Fruit fly (Drosophila melanogaster) whole organism, pupa: ENCODE results near the gene CG9259.
A peak's percentile ranks its signal among the peaks of the same experiment; 100 is the strongest.

Source experiments
- CG10348 ChIP-seq: fragments of 200-800 bp; sonication (Bioruptor generic); IDR thresholded peaks from 2 replicates; pipeline ENCODE4 v1.3.6; 2022; ENCODE audit warnings: missing biosample characterization, missing genetic modification characterization
- CG12605 ChIP-seq: fragments of 200-800 bp; sonication (Bioruptor generic); IDR thresholded peaks from 2 replicates; pipeline ENCODE4 v1.3.6; 2022; ENCODE audit warnings: missing biosample characterization, missing genetic modification characterization
- CG13204 ChIP-seq: fragments of 200-800 bp; sonication (Bioruptor generic); optimal IDR thresholded peaks from 2 replicates; lab custom pipeline; 2018; ENCODE audit warnings: missing biosample characterization, mild to moderate bottlenecking, missing genetic modification characterization, moderate library complexity
- CG14655 ChIP-seq: fragments of 200-800 bp; sonication (Bioruptor generic); optimal IDR thresholded peaks from 3 replicates; lab custom pipeline; 2017; ENCODE audit warnings: mild to moderate bottlenecking, missing biosample characterization, missing genetic modification reagents, missing genetic modification characterization
- CG15710 ChIP-seq: fragments of 200-800 bp; sonication (Bioruptor generic); optimal IDR thresholded peaks from 2 replicates; lab custom pipeline; 2018; ENCODE audit warnings: missing biosample characterization, mild to moderate bottlenecking, missing genetic modification characterization, moderate library complexity
- CG17806 ChIP-seq: fragments of 200-800 bp; sonication (Bioruptor generic); optimal IDR thresholded peaks from 2 replicates; lab custom pipeline; 2018; ENCODE audit warnings: missing biosample characterization, mild to moderate bottlenecking, missing genetic modification characterization, moderate library complexity
- CG32121 ChIP-seq: fragments of 200-800 bp; sonication (Bioruptor generic); IDR thresholded peaks from 2 replicates; pipeline ENCODE4 v1.3.6; 2022; ENCODE audit warnings: missing biosample characterization, missing genetic modification characterization
- CG34367 ChIP-seq: fragments of 200-800 bp; sonication (Bioruptor generic); optimal IDR thresholded peaks from 2 replicates; lab custom pipeline; 2018; ENCODE audit warnings: missing biosample characterization, mild to moderate bottlenecking, missing genetic modification characterization
- CG4496 ChIP-seq: fragments of 200-800 bp; sonication (Bioruptor generic); IDR thresholded peaks from 3 replicates; pipeline ENCODE4 v1.3.6; 2022; ENCODE audit warnings: missing biosample characterization, missing genetic modification characterization
- CG8159 ChIP-seq: fragments of 200-800 bp; sonication (Bioruptor generic); optimal IDR thresholded peaks from 3 replicates; lab custom pipeline; 2018; ENCODE audit warnings: missing biosample characterization, mild to moderate bottlenecking, missing genetic modification characterization, moderate library complexity
- CG8301 ChIP-seq: fragments of 200-800 bp; sonication (Bioruptor generic); optimal IDR thresholded peaks from 2 replicates; lab custom pipeline; 2018; ENCODE audit warnings: missing biosample characterization, mild to moderate bottlenecking, missing genetic modification characterization
- CG9948 ChIP-seq: fragments of 200-800 bp; sonication (Bioruptor generic); optimal IDR thresholded peaks from 2 replicates; lab custom pipeline; 2018; ENCODE audit warnings: missing biosample characterization, mild to moderate bottlenecking, missing genetic modification characterization, moderate library complexity
- D1 ChIP-seq: fragments of 200-800 bp; sonication (Bioruptor generic); optimal IDR thresholded peaks from 2 replicates; lab custom pipeline; 2018; ENCODE audit warnings: missing biosample characterization, mild to moderate bottlenecking, missing genetic modification characterization, moderate library complexity
- EcR ChIP-seq: fragments of 200-800 bp; sonication (Bioruptor generic); optimal IDR thresholded peaks from 3 replicates; lab custom pipeline; 2019; ENCODE audit warnings: missing biosample characterization, missing genetic modification characterization, mild to moderate bottlenecking, moderate library complexity, missing genetic modification reagents
- Ets98B ChIP-seq: fragments of 200-800 bp; sonication (Bioruptor generic); IDR thresholded peaks from 2 replicates; pipeline ENCODE4 v1.3.6; 2022; ENCODE audit warnings: missing biosample characterization, missing genetic modification characterization
- Pif1A ChIP-seq: fragments of 200-800 bp; sonication (Bioruptor generic); optimal IDR thresholded peaks from 3 replicates; lab custom pipeline; 2016; ENCODE audit warnings: missing biosample characterization, missing genetic modification characterization
- Pif1B ChIP-seq: fragments of 200-800 bp; sonication (Bioruptor generic); optimal IDR thresholded peaks from 3 replicates; lab custom pipeline; 2016; ENCODE audit warnings: missing biosample characterization, missing genetic modification characterization
- Snoo ChIP-seq: fragments of 200-800 bp; sonication (Bioruptor generic); optimal IDR thresholded peaks from 3 replicates; lab custom pipeline; 2017; ENCODE audit warnings: missing biosample characterization, mild to moderate bottlenecking, missing genetic modification characterization, inconsistent platforms
- fd96Ca ChIP-seq: fragments of 200-800 bp; sonication (Bioruptor generic); IDR thresholded peaks from 3 replicates; pipeline ENCODE4 v1.3.6; 2022; ENCODE audit warnings: missing biosample characterization, missing genetic modification characterization
- gl ChIP-seq: fragments of 200-800 bp; sonication (Bioruptor generic); optimal IDR thresholded peaks from 2 replicates; lab custom pipeline; 2018; ENCODE audit warnings: missing biosample characterization, mild to moderate bottlenecking, missing genetic modification characterization
- rn ChIP-seq: fragments of 200-800 bp; sonication (Bioruptor generic); IDR thresholded peaks from 2 replicates; pipeline ENCODE4 v1.3.6; 2022; ENCODE audit warnings: missing biosample characterization, missing genetic modification characterization

The CG9259 gene

dm6 chr2L:21061591-21061990 lies 27.6 kb upstream of the CG9259 start:
- no peak for TF ChIP-seq CG32121 (GFP tag; lab: Robert Waterston, UW)
- TF ChIP-seq gl (tag; lab: Kevin White, UChicago) = no peak
- TF ChIP-seq CG34367 (tag; lab: Kevin White, UChicago) = no peak
- no peak for TF ChIP-seq Ets98B (GFP tag; lab: Robert Waterston, UW)
- no peak for TF ChIP-seq rn (GFP tag; lab: Robert Waterston, UW)
- peak; percentile 35 for TF ChIP-seq EcR (GFP tag; lab: Kevin White, UChicago)
- TF ChIP-seq Pif1B = no peak
- no peak for TF ChIP-seq CG14655 (GFP tag; lab: Kevin White, UChicago)
- TF ChIP-seq CG17806 (tag; lab: Kevin White, UChicago) = no peak
- TF ChIP-seq Pif1A (GFP tag; lab: Kevin White, UChicago) = no peak
- TF ChIP-seq fd96Ca (GFP tag; lab: Robert Waterston, UW) = 0 out of 3 replicates have a peak, but pooled peaks have one; percentile 30

dm6 chr2L:21062611-21063010 lies 26.6 kb upstream of the CG9259 start:
- TF ChIP-seq CG4496 (GFP tag; lab: Robert Waterston, UW) = no peak
- no peak for TF ChIP-seq CG14655 (GFP tag; lab: Kevin White, UChicago)
- no peak for TF ChIP-seq CG10348
- no peak for TF ChIP-seq fd96Ca (GFP tag; lab: Robert Waterston, UW)
- TF ChIP-seq CG34367 (tag; lab: Kevin White, UChicago) = no peak
- TF ChIP-seq CG8159 (tag; lab: Kevin White, UChicago) = no peak
- TF ChIP-seq EcR (GFP tag; lab: Kevin White, UChicago) = no peak
- no peak for TF ChIP-seq CG12605 (GFP tag; lab: Robert Waterston, UW)
- TF ChIP-seq CG17806 (tag; lab: Kevin White, UChicago) = no peak
- no peak for TF ChIP-seq D1
- no peak for TF ChIP-seq Ets98B (GFP tag; lab: Robert Waterston, UW)
- TF ChIP-seq CG15710 (tag; lab: Kevin White, UChicago) = no peak
- TF ChIP-seq, all 21 proteins: peak for 0

- peak; percentile 46; the same call in 1 of the 2 replicates for TF ChIP-seq Ets98B (GFP tag; lab: Robert Waterston, UW)
- peak; percentile 34; the same call in 1 of the 2 replicates for TF ChIP-seq CG10348
- TF ChIP-seq CG14655 (GFP tag; lab: Kevin White, UChicago) = peak; percentile 44
- peak; percentile 84 for TF ChIP-seq fd96Ca (GFP tag; lab: Robert Waterston, UW)
- TF ChIP-seq CG4496 (GFP tag; lab: Robert Waterston, UW) = peak; percentile 69
- TF ChIP-seq CG32121 (GFP tag; lab: Robert Waterston, UW) = peak; percentile 52; the same call in 1 of the 2 replicates
- TF ChIP-seq Pif1B = no peak
- TF ChIP-seq CG13204 (GFP tag; lab: Kevin White, UChicago) = no peak
- no peak for TF ChIP-seq gl (tag; lab: Kevin White, UChicago)
- TF ChIP-seq CG8301 (tag; lab: Kevin White, UChicago) = peak; percentile 49
- TF ChIP-seq Pif1A (GFP tag; lab: Kevin White, UChicago) = peak; percentile 4
Observed at dm6 chr2L:21065889-21066288, 23.3 kb upstream of the CG9259 start.

DNA sequence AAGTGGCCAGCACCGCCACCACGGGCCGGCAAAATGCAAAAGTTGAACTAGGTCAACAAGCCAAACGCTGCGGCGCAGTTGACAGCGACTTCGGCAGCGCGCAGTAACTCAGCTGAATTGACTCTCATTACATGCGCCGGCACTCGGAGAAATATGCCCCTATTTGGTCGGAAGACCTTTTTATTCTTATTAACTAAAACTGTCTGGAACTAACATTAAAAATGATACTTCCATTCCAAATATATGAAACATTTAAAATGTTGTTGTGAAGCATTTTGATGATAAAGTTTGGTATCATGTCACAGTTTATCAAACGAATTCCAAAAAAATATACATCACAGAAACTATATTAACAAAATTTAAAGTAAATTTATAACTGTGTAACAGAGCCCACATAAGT lies 22.0 kb upstream of the CG9259 start:
- TF ChIP-seq EcR (GFP tag; lab: Kevin White, UChicago) (no peak), CG8301 (tag; lab: Kevin White, UChicago) (peak; percentile 44), rn (GFP tag; lab: Robert Waterston, UW) (no peak), fd96Ca (GFP tag; lab: Robert Waterston, UW) (no peak), CG17806 (tag; lab: Kevin White, UChicago) (no peak), CG10348 (no peak), CG9948 (tag; lab: Kevin White, UChicago) (no peak), CG32121 (GFP tag; lab: Robert Waterston, UW) (no peak; the same call in none of the 2 replicates), CG12605 (GFP tag; lab: Robert Waterston, UW) (no peak), Ets98B (GFP tag; lab: Robert Waterston, UW) (peak; percentile 35; the same call in 1 of the 2 replicates), Pif1B (no peak), CG4496 (GFP tag; lab: Robert Waterston, UW) (peak; percentile 37; the same call in 1 of the 3 replicates), Pif1A (GFP tag; lab: Kevin White, UChicago) (peak; percentile 10), gl (tag; lab: Kevin White, UChicago) (no peak), CG13204 (GFP tag; lab: Kevin White, UChicago) (no peak), CG14655 (GFP tag; lab: Kevin White, UChicago) (no peak)

dm6 chr2L:21069776-21070175 lies 19.4 kb upstream of the CG9259 start:
- no peak for TF ChIP-seq CG13204 (GFP tag; lab: Kevin White, UChicago)

- TF ChIP-seq EcR (GFP tag; lab: Kevin White, UChicago) (peak; percentile 11), Ets98B (GFP tag; lab: Robert Waterston, UW) (no peak)
Observed at dm6 chr2L:21070825-21071224, 18.4 kb upstream of the CG9259 start.

dm6 chr2L:21071435-21071834 lies 17.7 kb upstream of the CG9259 start, which contains the start of gene CG9265:
CG9265 (minus strand) TSS chr2L:21071502.
- TF ChIP-seq CG10348 (no peak), CG12605 (GFP tag; lab: Robert Waterston, UW) (no peak), CG17806 (tag; lab: Kevin White, UChicago) (no peak), CG8301 (tag; lab: Kevin White, UChicago) (no peak), CG13204 (GFP tag; lab: Kevin White, UChicago) (no peak), D1 (no peak), rn (GFP tag; lab: Robert Waterston, UW) (no peak), CG8159 (tag; lab: Kevin White, UChicago) (no peak), EcR (GFP tag; lab: Kevin White, UChicago) (no peak), CG14655 (GFP tag; lab: Kevin White, UChicago) (no peak), fd96Ca (GFP tag; lab: Robert Waterston, UW) (no peak), Snoo (tag; lab: Kevin White, UChicago) (no peak), CG34367 (tag; lab: Kevin White, UChicago) (no peak)
